Worm (Caenorhabditis elegans) whole organism, early embryonic: ENCODE results near the gene str-250.

Experiments used
- aly-1 ChIP-seq: sonication (generic microtip); optimal IDR thresholded peaks from 2 replicates; lab custom pipeline; 2016; ENCODE audit warnings: missing genetic modification characterization, missing compliant biosample characterization
- ceh-13 ChIP-seq: fragments of 200-800 bp; sonication (Bioruptor generic); optimal IDR thresholded peaks from 2 replicates; lab custom pipeline; 2018; ENCODE audit warnings: mild to moderate bottlenecking, missing genetic modification characterization, missing compliant biosample characterization
- hnd-1 ChIP-seq: sonication (generic microtip); optimal IDR thresholded peaks from 2 replicates; lab custom pipeline; 2016; ENCODE audit warnings: missing genetic modification characterization, missing compliant biosample characterization

DNA sequence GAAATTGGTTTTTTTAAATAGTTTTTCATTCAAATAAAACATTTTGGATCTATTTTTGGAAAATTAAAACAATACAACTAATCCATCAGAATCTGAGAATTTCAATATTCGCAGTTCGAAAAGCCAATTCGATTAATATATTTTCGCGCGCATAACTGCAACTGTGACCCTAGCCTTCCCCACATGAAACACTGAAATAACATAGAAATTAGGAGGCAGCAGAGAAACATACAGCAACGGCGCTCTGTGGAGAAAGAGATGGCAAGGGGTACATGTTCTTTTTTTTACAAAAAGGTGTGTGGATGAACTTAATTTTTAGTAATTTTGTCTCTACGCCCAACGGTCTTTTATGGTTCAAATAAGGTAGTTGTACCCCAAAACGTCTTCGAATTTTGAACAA lies 38.3 kb upstream of the str-250 start:
- TF ChIP-seq aly-1: no peak
- no peak for TF ChIP-seq ceh-13 (GFP tag; lab: Kevin White, UChicago)
- no peak for TF ChIP-seq hnd-1 (tag; lab: Kevin White, UChicago)
